Worm (Caenorhabditis elegans) whole organism, mixed stage, embryonic: Measurements from ENCODE around the gene rpl-7A.

ENCODE experiments used
- blmp-1 ChIP-seq: fragments of 150-350 bp; optimal IDR thresholded peaks from 2 replicates; lab custom pipeline; 2014; ENCODE audit warnings: missing biosample characterization, missing genetic modification characterization
- ceh-39 ChIP-seq: fragments of 150-350 bp; optimal IDR thresholded peaks from 2 replicates; lab custom pipeline; 2014; ENCODE audit warnings: missing biosample characterization, missing genetic modification characterization
- ces-1 ChIP-seq: fragments of 150-350 bp; optimal IDR thresholded peaks from 2 replicates; lab custom pipeline; 2014; ENCODE audit warnings: missing biosample characterization, missing genetic modification reagents, missing genetic modification characterization
- ham-2 ChIP-seq: fragments of 200-800 bp; sonication (Bioruptor generic); optimal IDR thresholded peaks from 2 replicates; lab custom pipeline; 2018; ENCODE audit warnings: mild to moderate bottlenecking, missing genetic modification characterization, missing compliant biosample characterization
- lin-13 ChIP-seq: fragments of 150-350 bp; optimal IDR thresholded peaks from 2 replicates; lab custom pipeline; 2014; ENCODE audit warnings: missing biosample characterization, missing genetic modification characterization
- mab-5 ChIP-seq: fragments of 150-350 bp; optimal IDR thresholded peaks from 2 replicates; lab custom pipeline; 2014; ENCODE audit warnings: missing biosample characterization, missing genetic modification characterization
- nhr-12 ChIP-seq: fragments of 150-350 bp; optimal IDR thresholded peaks from 2 replicates; lab custom pipeline; 2014; ENCODE audit warnings: missing biosample characterization, missing genetic modification characterization
- nhr-2 ChIP-seq: fragments of 150-350 bp; optimal IDR thresholded peaks from 2 replicates; lab custom pipeline; 2014; ENCODE audit warnings: missing biosample characterization, missing genetic modification characterization
- nhr-237 ChIP-seq: fragments of 150-350 bp; optimal IDR thresholded peaks from 2 replicates; lab custom pipeline; 2014; ENCODE audit warnings: missing biosample characterization, missing genetic modification characterization
- nhr-28 ChIP-seq: fragments of 150-350 bp; optimal IDR thresholded peaks from 2 replicates; lab custom pipeline; 2014; ENCODE audit warnings: missing biosample characterization, missing genetic modification characterization
- pha-4 ChIP-seq: fragments of 150-350 bp; optimal IDR thresholded peaks from 2 replicates; lab custom pipeline; 2018; ENCODE audit warnings: missing biosample characterization, missing genetic modification reagents, missing genetic modification characterization
- unc-62 ChIP-seq: fragments of 150-350 bp; optimal IDR thresholded peaks from 2 replicates; lab custom pipeline; 2014; ENCODE audit warnings: missing biosample characterization, missing genetic modification reagents, missing genetic modification characterization
- ztf-11 ChIP-seq: fragments of 150-350 bp; optimal IDR thresholded peaks from 2 replicates; lab custom pipeline; 2014; ENCODE audit warnings: missing biosample characterization, missing genetic modification characterization

DNA sequence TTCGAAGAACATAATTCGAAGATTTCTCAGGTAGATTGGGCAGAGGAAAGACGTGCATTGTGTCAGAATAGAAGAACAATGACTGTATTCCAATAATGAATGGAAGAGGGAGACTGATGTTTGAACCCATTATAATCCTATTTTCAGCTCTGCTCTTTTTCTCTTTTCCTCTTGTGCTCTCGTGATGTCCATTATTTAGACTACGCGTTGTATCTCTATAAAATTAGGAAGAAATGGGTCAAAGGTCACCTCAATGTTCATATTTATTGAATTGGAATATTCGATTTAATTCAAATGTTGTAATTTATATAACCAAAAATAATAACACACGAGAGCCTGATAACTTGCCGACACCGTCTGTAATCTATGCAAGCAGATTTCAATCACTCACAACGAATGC is 48.8 kb upstream of the rpl-7A start, which contains the start of gene fbxb-74:
- TF ChIP-seq blmp-1 (tag; lab: Kevin White, UChicago): no peak
- TF ChIP-seq ztf-11 (tag; lab: Kevin White, UChicago): no peak
- TF ChIP-seq lin-13 (tag; lab: Kevin White, UChicago): no peak
- TF ChIP-seq mab-5 (tag; lab: Kevin White, UChicago): no peak
- no peak for TF ChIP-seq nhr-2
- TF ChIP-seq ces-1 (GFP tag; lab: Kevin White, UChicago): no peak
- TF ChIP-seq nhr-237 (tag; lab: Kevin White, UChicago): no peak
- no peak for TF ChIP-seq ham-2 (GFP tag; lab: Kevin White, UChicago)
- no peak for TF ChIP-seq unc-62 (GFP tag; lab: Kevin White, UChicago)
- TF ChIP-seq nhr-12 (tag; lab: Kevin White, UChicago): no peak
- TF ChIP-seq pha-4: no peak
- TF ChIP-seq nhr-28 (tag; lab: Kevin White, UChicago): no peak
- no peak for TF ChIP-seq ceh-39 (tag; lab: Kevin White, UChicago)
